Fruit fly (Drosophila melanogaster) whole organism, embryonic: ENCODE data around the gene hop.

Source experiments
- CG11085 ChIP-seq: fragments of 200-800 bp; sonication (Bioruptor generic); IDR thresholded peaks from 2 replicates; pipeline ENCODE4 v1.3.6; 2022; ENCODE audit warnings: missing biosample characterization, missing genetic modification characterization
- CG11504 ChIP-seq: fragments of 200-800 bp; sonication (Bioruptor generic); optimal IDR thresholded peaks from 3 replicates; lab custom pipeline; 2019; ENCODE audit warnings: missing biosample characterization, mild to moderate bottlenecking, missing genetic modification characterization, moderate library complexity
- CG12659 ChIP-seq: fragments of 200-800 bp; sonication (Bioruptor generic); optimal IDR thresholded peaks from 3 replicates; lab custom pipeline; 2017; ENCODE audit warnings: mild to moderate bottlenecking, missing biosample characterization, missing genetic modification reagents, missing genetic modification characterization
- CG15011 ChIP-seq: fragments of 200-800 bp; sonication (Bioruptor generic); optimal IDR thresholded peaks from 3 replicates; lab custom pipeline; 2018; ENCODE audit warnings: missing biosample characterization, mild to moderate bottlenecking, missing genetic modification characterization
- CG1647 ChIP-seq: fragments of 200-800 bp; sonication (Bioruptor generic); optimal IDR thresholded peaks from 3 replicates; lab custom pipeline; 2016; ENCODE audit warnings: missing biosample characterization, missing genetic modification characterization
- CG17186 ChIP-seq: fragments of 200-800 bp; sonication (Bioruptor generic); optimal IDR thresholded peaks from 3 replicates; lab custom pipeline; 2017; ENCODE audit warnings: missing biosample characterization, missing genetic modification reagents, missing genetic modification characterization
- CG17361 ChIP-seq: fragments of 200-800 bp; sonication (Bioruptor generic); IDR thresholded peaks from 3 replicates; pipeline ENCODE4 v1.3.6; 2022; ENCODE audit warnings: missing biosample characterization, missing genetic modification characterization
- CG2199 ChIP-seq: fragments of 200-800 bp; sonication (Bioruptor generic); IDR thresholded peaks from 3 replicates; pipeline ENCODE4 v1.3.6; 2022; ENCODE audit warnings: missing biosample characterization, missing genetic modification characterization
- CG31441 ChIP-seq: fragments of 200-800 bp; sonication (Bioruptor generic); IDR thresholded peaks from 2 replicates; pipeline ENCODE4 v1.3.6; 2022; ENCODE audit warnings: missing biosample characterization, missing genetic modification characterization
- CG4707 ChIP-seq: fragments of 200-800 bp; sonication (Bioruptor generic); optimal IDR thresholded peaks from 2 replicates; lab custom pipeline; 2018; ENCODE audit warnings: missing biosample characterization, mild to moderate bottlenecking, missing genetic modification characterization, moderate library complexity
- CG5180 ChIP-seq: fragments of 200-800 bp; sonication (Bioruptor generic); optimal IDR thresholded peaks from 3 replicates; lab custom pipeline; 2017; ENCODE audit warnings: missing biosample characterization, missing genetic modification characterization, mild to moderate bottlenecking, moderate library complexity, missing genetic modification reagents
- CG7745 ChIP-seq: fragments of 200-800 bp; sonication (Bioruptor generic); optimal IDR thresholded peaks from 2 replicates; lab custom pipeline; 2018; ENCODE audit warnings: missing biosample characterization, mild to moderate bottlenecking, missing genetic modification characterization, moderate library complexity
- CG7786 ChIP-seq: fragments of 200-800 bp; sonication (Bioruptor generic); optimal IDR thresholded peaks from 2 replicates; lab custom pipeline; 2016; ENCODE audit warnings: missing biosample characterization, missing genetic modification characterization
- CG8089 ChIP-seq: fragments of 200-800 bp; sonication (Bioruptor generic); optimal IDR thresholded peaks from 3 replicates; lab custom pipeline; 2016; ENCODE audit warnings: missing biosample characterization, missing genetic modification characterization
- CG9797 ChIP-seq: fragments of 200-800 bp; sonication (Bioruptor generic); optimal IDR thresholded peaks from 3 replicates; lab custom pipeline; 2018; ENCODE audit warnings: missing biosample characterization, mild to moderate bottlenecking, missing genetic modification characterization
- Dfd ChIP-seq, 2 experiments: fragments of >200 bp; optimal IDR thresholded peaks; 2 replicates each; lab custom pipeline; 2017; ENCODE audit warnings: missing biosample characterization in 2 of 2, missing genetic modification characterization in 2 of 2
- Dll ChIP-seq: fragments of 200-800 bp; sonication (Bioruptor generic); IDR thresholded peaks from 4 replicates; pipeline ENCODE4 v1.3.6; 2022; ENCODE audit warnings: missing biosample characterization, missing genetic modification characterization; ENCODE audit not compliant: partially characterized antibody
- Fer3 ChIP-seq: fragments of 200-800 bp; sonication (Bioruptor generic); optimal IDR thresholded peaks from 2 replicates; lab custom pipeline; 2018; ENCODE audit warnings: missing biosample characterization, mild to moderate bottlenecking, missing genetic modification characterization, moderate library complexity
- H2.0 ChIP-seq: fragments of 200-800 bp; sonication (Bioruptor generic); IDR thresholded peaks from 2 replicates; pipeline ENCODE4 v1.3.6; 2022; ENCODE audit warnings: missing biosample characterization, missing genetic modification characterization
- HLHmδ ChIP-seq: fragments of 200-800 bp; sonication (Bioruptor generic); optimal IDR thresholded peaks from 2 replicates; lab custom pipeline; 2018; ENCODE audit warnings: missing biosample characterization, mild to moderate bottlenecking, missing genetic modification characterization, moderate library complexity
- Lhr ChIP-seq: fragments of 200-800 bp; sonication (Bioruptor generic); optimal IDR thresholded peaks from 3 replicates; lab custom pipeline; 2017; ENCODE audit warnings: mild to moderate bottlenecking, missing biosample characterization, missing genetic modification reagents, missing genetic modification characterization
- Med ChIP-seq: fragments of 200-800 bp; sonication (Bioruptor generic); peaks from one replicate; lab custom pipeline; 2016; ENCODE audit warnings: missing biosample characterization, missing genetic modification characterization, mild to moderate bottlenecking, inconsistent platforms, moderate library complexity
- Mrtf ChIP-seq: fragments of 200-800 bp; sonication (Bioruptor generic); IDR thresholded peaks from 3 replicates; pipeline ENCODE4 v1.3.6; 2022; ENCODE audit warnings: missing biosample characterization, missing genetic modification characterization
- NC2α ChIP-seq: fragments of 200-800 bp; sonication (Bioruptor generic); optimal IDR thresholded peaks from 2 replicates; lab custom pipeline; 2016; ENCODE audit warnings: missing biosample characterization, missing genetic modification characterization
- Side ChIP-seq: fragments of 200-800 bp; sonication (Bioruptor generic); optimal IDR thresholded peaks from 2 replicates; lab custom pipeline; 2016; ENCODE audit warnings: missing biosample characterization, missing genetic modification characterization
- Six4 ChIP-seq: fragments of 200-800 bp; sonication (Bioruptor generic); optimal IDR thresholded peaks from 2 replicates; lab custom pipeline; 2016; ENCODE audit warnings: missing biosample characterization, missing genetic modification characterization
- ac ChIP-seq: fragments of 200-800 bp; sonication (Bioruptor generic); optimal IDR thresholded peaks from 3 replicates; lab custom pipeline; 2017; ENCODE audit warnings: missing biosample characterization, mild to moderate bottlenecking, missing genetic modification characterization
- ap ChIP-seq: fragments of 200-800 bp; sonication (Bioruptor generic); IDR thresholded peaks from 2 replicates; pipeline ENCODE4 v1.3.6; 2022; ENCODE audit warnings: missing biosample characterization, missing genetic modification characterization
- bcd ChIP-seq: fragments of 200-800 bp; sonication (Bioruptor generic); optimal IDR thresholded peaks from 2 replicates; lab custom pipeline; 2017; ENCODE audit warnings: missing biosample characterization, mild to moderate bottlenecking, missing genetic modification characterization
- chinmo ChIP-seq: fragments of 200-800 bp; sonication (Bioruptor generic); IDR thresholded peaks from 4 replicates; pipeline ENCODE4 v1.3.6; 2022; ENCODE audit warnings: missing biosample characterization, missing genetic modification characterization; ENCODE audit not compliant: partially characterized antibody
- fd64A ChIP-seq: fragments of 200-800 bp; sonication (Bioruptor generic); optimal IDR thresholded peaks from 3 replicates; lab custom pipeline; 2018; ENCODE audit warnings: missing biosample characterization, mild to moderate bottlenecking, missing genetic modification characterization
- gce ChIP-seq: fragments of 200-800 bp; sonication (Bioruptor generic); IDR thresholded peaks from 3 replicates; pipeline ENCODE4 v1.3.6; 2022; ENCODE audit warnings: missing biosample characterization, missing genetic modification characterization
- gcm ChIP-seq: fragments of 200-800 bp; sonication (Bioruptor generic); optimal IDR thresholded peaks from 2 replicates; lab custom pipeline; 2019; ENCODE audit warnings: missing biosample characterization, mild to moderate bottlenecking, missing genetic modification characterization, moderate library complexity
- lilli ChIP-seq: fragments of 200-800 bp; sonication (Bioruptor generic); optimal IDR thresholded peaks from 3 replicates; lab custom pipeline; 2016; ENCODE audit warnings: missing biosample characterization, missing genetic modification characterization
- lov ChIP-seq, 2 experiments: fragments of 200-800 bp in 1 of 2; fragments of >200 bp in 1 of 2; sonication (Bioruptor generic) in 1 of 2; IDR thresholded peaks in 1 of 2; optimal IDR thresholded peaks in 1 of 2; 2 replicates in 1 of 2; 3 replicates in 1 of 2; pipeline versions ENCODE4 v1.3.6 to Lab custom; 2017 to 2022; ENCODE audit warnings: missing biosample characterization in 1 of 2, missing genetic modification characterization in 1 of 2
- pnt ChIP-seq: fragments of 200-800 bp; sonication (Bioruptor generic); optimal IDR thresholded peaks from 3 replicates; lab custom pipeline; 2016; ENCODE audit warnings: missing biosample characterization, missing genetic modification characterization
- sc ChIP-seq, 3 experiments: fragments of >200 bp in 2 of 3; fragments of 200-800 bp in 1 of 3; sonication (Bioruptor generic) in 1 of 3; optimal IDR thresholded peaks; 2 replicates in 2 of 3; 3 replicates in 1 of 3; lab custom pipeline; 2017; ENCODE audit warnings: mild to moderate bottlenecking in 1 of 3, missing biosample characterization in 1 of 3, missing genetic modification characterization in 1 of 3, missing genetic modification reagents in 1 of 3
- schlank ChIP-seq: fragments of 200-800 bp; sonication (Bioruptor generic); optimal IDR thresholded peaks from 2 replicates; lab custom pipeline; 2018; ENCODE audit warnings: missing biosample characterization, mild to moderate bottlenecking, missing genetic modification characterization
- sens-2 ChIP-seq: fragments of 200-800 bp; sonication (Bioruptor generic); IDR thresholded peaks from 2 replicates; pipeline ENCODE4 v1.3.6; 2022; ENCODE audit warnings: missing biosample characterization, missing genetic modification characterization
- sna ChIP-seq: fragments of 200-800 bp; sonication (Bioruptor generic); IDR thresholded peaks from 2 replicates; pipeline ENCODE4 v1.3.6; 2022; ENCODE audit warnings: missing biosample characterization, missing genetic modification characterization; ENCODE audit not compliant: partially characterized antibody
- tin ChIP-seq: fragments of 200-800 bp; sonication (Bioruptor generic); optimal IDR thresholded peaks from 3 replicates; lab custom pipeline; 2016; ENCODE audit warnings: missing biosample characterization, missing genetic modification characterization
- toy ChIP-seq: fragments of 200-800 bp; sonication (Bioruptor generic); IDR thresholded peaks from 2 replicates; pipeline ENCODE4 v1.3.6; 2022; ENCODE audit warnings: missing biosample characterization, missing genetic modification characterization
- tup ChIP-seq: fragments of 200-800 bp; sonication (Bioruptor generic); optimal IDR thresholded peaks from 2 replicates; lab custom pipeline; 2016; ENCODE audit warnings: missing biosample characterization, mild to moderate bottlenecking, missing genetic modification characterization, moderate library complexity
- unc-4 ChIP-seq: fragments of 200-800 bp; sonication (Bioruptor generic); IDR thresholded peaks from 2 replicates; pipeline ENCODE4 v1.3.6; 2022; ENCODE audit warnings: missing biosample characterization, missing genetic modification characterization; ENCODE audit not compliant: partially characterized antibody
- zf30C ChIP-seq: fragments of 200-800 bp; sonication (Bioruptor generic); optimal IDR thresholded peaks from 3 replicates; lab custom pipeline; 2018; ENCODE audit warnings: missing biosample characterization, mild to moderate bottlenecking, missing genetic modification characterization
- zfh1 ChIP-seq: fragments of 200-800 bp; sonication (Bioruptor generic); IDR thresholded peaks from 3 replicates; pipeline ENCODE4 v1.3.6; 2022; ENCODE audit warnings: missing biosample characterization, missing genetic modification characterization
- zfh2 ChIP-seq: fragments of 200-800 bp; sonication (Bioruptor generic); optimal IDR thresholded peaks from 2 replicates; lab custom pipeline; 2016; ENCODE audit warnings: missing biosample characterization, missing genetic modification characterization

hop gene

DNA sequence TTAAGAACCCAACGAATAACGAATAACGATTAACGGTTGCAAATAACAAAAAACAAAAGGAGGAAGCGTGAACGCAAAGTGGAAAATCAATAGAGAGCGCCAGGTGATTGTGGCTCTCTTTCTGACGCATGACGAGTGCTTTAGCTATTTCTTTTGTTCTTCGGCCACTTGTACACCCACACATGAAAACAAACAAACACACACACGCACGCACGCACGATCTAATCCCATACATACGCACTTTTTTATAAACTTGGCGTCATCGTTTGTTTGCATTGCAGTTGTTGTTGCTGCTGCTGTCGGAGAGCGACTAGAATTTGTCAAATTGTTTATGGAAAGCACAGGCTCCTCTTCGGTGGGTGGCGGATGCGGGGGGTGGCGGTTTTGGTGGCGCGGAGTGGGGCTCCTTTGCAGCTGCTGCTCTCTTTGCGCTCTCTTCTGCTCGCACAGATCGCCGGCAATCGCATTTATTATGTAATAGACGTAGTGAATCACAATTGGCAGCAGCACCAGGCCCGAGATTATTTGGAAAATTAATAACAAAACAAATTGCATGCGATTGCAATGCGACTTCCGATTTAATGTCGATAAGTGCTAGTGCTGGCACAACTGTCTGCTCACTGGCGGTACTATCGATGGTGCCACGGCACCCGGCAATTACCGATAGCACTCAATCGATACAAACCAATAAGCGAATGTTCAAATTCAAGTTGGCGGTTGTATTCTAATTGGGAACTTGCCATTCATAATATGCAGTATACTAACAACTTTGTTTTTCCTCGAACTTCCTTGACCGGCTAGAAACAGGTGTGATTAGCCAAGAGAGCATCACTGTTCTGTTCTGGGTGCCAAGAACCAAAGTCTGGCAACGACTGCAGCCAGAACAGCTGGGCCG, 28.7 kb downstream of the hop start (continued):
- no peak for TF ChIP-seq ac (GFP tag; lab: Kevin White, UChicago)
- TF ChIP-seq CG17361 (GFP tag; lab: Robert Waterston, UW): peak; percentile 35; the same call in 1 of the 3 replicates
- no peak for TF ChIP-seq sens-2 (GFP tag; lab: Robert Waterston, UW)
- peak; percentile 92 for TF ChIP-seq Dll
- TF ChIP-seq CG2199: no peak
- peak; percentile 71 for TF ChIP-seq CG17186 (GFP tag; lab: Kevin White, UChicago)
- TF ChIP-seq lov (optimal IDR thresholded peaks at IDR 0.05; lab: Kevin White, UChicago): no peak
- 0 out of 3 replicates have a peak, but pooled peaks have one; percentile 29 for TF ChIP-seq lov (GFP tag; IDR thresholded peaks at IDR 0.05; lab: Robert Waterston, UW)
- no peak for TF ChIP-seq CG11085 (GFP tag; lab: Robert Waterston, UW)
- TF ChIP-seq NC2α (GFP tag; lab: Kevin White, UChicago): no peak
- no peak for TF ChIP-seq gce (GFP tag; lab: Robert Waterston, UW)
- TF ChIP-seq CG31441 (GFP tag; lab: Robert Waterston, UW): 0 out of 2 replicates have a peak, but pooled peaks have one; percentile 10
- TF ChIP-seq lilli (GFP tag; lab: Kevin White, UChicago): peak; percentile 75
- no peak for TF ChIP-seq CG7745 (tag; lab: Kevin White, UChicago)
- TF ChIP-seq zfh1: 0 out of 3 replicates have a peak, but pooled peaks have one; percentile 21
- peak; percentile 77 for TF ChIP-seq zfh2 (GFP tag; lab: Kevin White, UChicago)
- TF ChIP-seq schlank: no peak
- TF ChIP-seq gcm: no peak
- peak; percentile 48 for TF ChIP-seq CG11504 (tag; lab: Kevin White, UChicago)
- TF ChIP-seq Dfd (GFP tag; optimal IDR thresholded peaks at IDR 0.05; lab: Kevin White, UChicago): no peak
- peak; percentile 37 for TF ChIP-seq CG1647
- TF ChIP-seq CG15011 (GFP tag; lab: Kevin White, UChicago): no peak
- peak; percentile 56 for TF ChIP-seq CG9797 (GFP tag; lab: Kevin White, UChicago)
- no peak for TF ChIP-seq HLHmδ
- peak; percentile 90 for TF ChIP-seq unc-4
- peak; percentile 85 for TF ChIP-seq Med (GFP tag; lab: Kevin White, UChicago)
- TF ChIP-seq toy: no peak
- no peak for TF ChIP-seq Mrtf (GFP tag; lab: Robert Waterston, UW)
- no peak for TF ChIP-seq sc (optimal IDR thresholded peaks at IDR 0.05; lab: Kevin White, UChicago)
- TF ChIP-seq sc (GFP tag; optimal IDR thresholded peaks at IDR 0.05; lab: Kevin White, UChicago): no peak
- no peak for TF ChIP-seq fd64A (GFP tag; lab: Kevin White, UChicago)
- peak; percentile 73 for TF ChIP-seq CG12659 (GFP tag; lab: Kevin White, UChicago)
- peak; percentile 3 for TF ChIP-seq Six4 (GFP tag; lab: Kevin White, UChicago)
- peak; percentile 28 for TF ChIP-seq pnt (GFP tag; lab: Kevin White, UChicago)
- TF ChIP-seq ap (GFP tag; lab: Robert Waterston, UW): no peak
- no peak for TF ChIP-seq zf30C (GFP tag; lab: Kevin White, UChicago)
- peak; percentile 92; the same call in 3 of the 4 replicates for TF ChIP-seq chinmo
- TF ChIP-seq tup (GFP tag; lab: Kevin White, UChicago): no peak
- peak; percentile 19 for TF ChIP-seq Lhr
- peak; percentile 59 for TF ChIP-seq CG7786 (GFP tag; lab: Kevin White, UChicago)
- peak; percentile 16 for TF ChIP-seq bcd (GFP tag; lab: Kevin White, UChicago)
- TF ChIP-seq Fer3 (tag; lab: Kevin White, UChicago): no peak
- TF ChIP-seq CG5180 (GFP tag; lab: Kevin White, UChicago): no peak
- TF ChIP-seq H2.0 (GFP tag; lab: Robert Waterston, UW): no peak
- TF ChIP-seq Side (GFP tag; lab: Kevin White, UChicago): peak; percentile 54
- peak; percentile 19 for TF ChIP-seq CG8089 (GFP tag; lab: Kevin White, UChicago)
- TF ChIP-seq tin (GFP tag; lab: Kevin White, UChicago): peak; percentile 47
- TF ChIP-seq sna (GFP tag; lab: Robert Waterston, UW): peak; percentile 83
- TF ChIP-seq CG4707: no peak
